Fruit fly (Drosophila melanogaster) whole organism, embryonic: ENCODE results near the gene Ythdc1.
A peak's percentile ranks its signal among the peaks of the same experiment; 100 is the strongest.

Experiments
- Adf1 ChIP-seq: fragments of 200-800 bp; sonication (Bioruptor generic); IDR thresholded peaks from 2 replicates; pipeline ENCODE4 v1.3.6; 2022; ENCODE audit warnings: missing biosample characterization, missing genetic modification characterization
- BEAF-32 ChIP-seq: fragments of 200-800 bp; sonication (Bioruptor generic); optimal IDR thresholded peaks from 3 replicates; lab custom pipeline; 2017; ENCODE audit warnings: missing biosample characterization, missing genetic modification characterization, mild to moderate bottlenecking, moderate library complexity, missing genetic modification reagents
- CG1024 ChIP-seq: fragments of 200-800 bp; sonication (Bioruptor generic); IDR thresholded peaks from 2 replicates; pipeline ENCODE4 v1.3.6; 2022; ENCODE audit warnings: missing biosample characterization, missing genetic modification characterization
- CG11247 ChIP-seq: fragments of 200-800 bp; sonication (Bioruptor generic); IDR thresholded peaks from 2 replicates; pipeline ENCODE4 v1.3.6; 2022; ENCODE audit warnings: missing biosample characterization, missing genetic modification characterization
- CG17359 ChIP-seq: fragments of 200-800 bp; sonication (Bioruptor generic); optimal IDR thresholded peaks from 3 replicates; lab custom pipeline; 2018; ENCODE audit warnings: missing biosample characterization, mild to moderate bottlenecking, missing genetic modification characterization, moderate library complexity
- CG17612 ChIP-seq: fragments of 200-800 bp; sonication (Bioruptor generic); IDR thresholded peaks from 2 replicates; pipeline ENCODE4 v1.3.6; 2022; ENCODE audit warnings: missing biosample characterization, missing genetic modification characterization
- CG18476 ChIP-seq: fragments of 200-800 bp; sonication (Bioruptor generic); optimal IDR thresholded peaks from 2 replicates; lab custom pipeline; 2016; ENCODE audit warnings: missing biosample characterization, mild to moderate bottlenecking, missing genetic modification characterization
- CG18599 ChIP-seq: fragments of 200-800 bp; sonication (Bioruptor generic); optimal IDR thresholded peaks from 3 replicates; lab custom pipeline; 2017; ENCODE audit warnings: missing biosample characterization, missing genetic modification characterization, mild to moderate bottlenecking, moderate library complexity, missing genetic modification reagents
- CG2202 ChIP-seq: fragments of 200-800 bp; sonication (Bioruptor generic); optimal IDR thresholded peaks from 2 replicates; lab custom pipeline; 2018; ENCODE audit warnings: missing biosample characterization, mild to moderate bottlenecking, missing genetic modification characterization
- CG30403 ChIP-seq: fragments of 200-800 bp; sonication (Bioruptor generic); optimal IDR thresholded peaks from 3 replicates; lab custom pipeline; 2016; ENCODE audit warnings: missing biosample characterization, missing genetic modification characterization
- CG4282 ChIP-seq: fragments of 200-800 bp; sonication (Bioruptor generic); optimal IDR thresholded peaks from 2 replicates; lab custom pipeline; 2016; ENCODE audit warnings: missing biosample characterization, missing genetic modification characterization
- CG4328 ChIP-seq: fragments of 200-800 bp; sonication (Bioruptor generic); optimal IDR thresholded peaks from 3 replicates; lab custom pipeline; 2017; ENCODE audit warnings: missing biosample characterization, missing genetic modification reagents, missing genetic modification characterization
- CG7839 ChIP-seq: fragments of 200-800 bp; sonication (Bioruptor generic); optimal IDR thresholded peaks from 3 replicates; lab custom pipeline; 2018; ENCODE audit warnings: missing biosample characterization, mild to moderate bottlenecking, missing genetic modification characterization, moderate library complexity
- CG8765 ChIP-seq: fragments of 200-800 bp; sonication (Bioruptor generic); IDR thresholded peaks from 2 replicates; pipeline ENCODE4 v1.3.6; 2022; ENCODE audit warnings: missing biosample characterization, missing genetic modification characterization
- CG9727 ChIP-seq: fragments of 200-800 bp; sonication (Bioruptor generic); optimal IDR thresholded peaks from 3 replicates; lab custom pipeline; 2017; ENCODE audit warnings: missing biosample characterization, mild to moderate bottlenecking, missing genetic modification characterization
- CHES-1-like ChIP-seq: fragments of 200-800 bp; sonication (Bioruptor generic); optimal IDR thresholded peaks from 2 replicates; lab custom pipeline; 2016; ENCODE audit warnings: missing biosample characterization, missing genetic modification characterization
- CkIIα-i1 ChIP-seq: fragments of 200-800 bp; sonication (Bioruptor generic); IDR thresholded peaks from 2 replicates; pipeline ENCODE4 v1.3.6; 2022; ENCODE audit warnings: missing biosample characterization, missing genetic modification characterization
- Dp ChIP-seq: fragments of 200-800 bp; sonication (Bioruptor generic); optimal IDR thresholded peaks from 2 replicates; lab custom pipeline; 2018; ENCODE audit warnings: missing biosample characterization, mild to moderate bottlenecking, missing genetic modification characterization, moderate library complexity
- Elba2 ChIP-seq: fragments of 200-800 bp; sonication (Bioruptor generic); optimal IDR thresholded peaks from 3 replicates; lab custom pipeline; 2016; ENCODE audit warnings: missing biosample characterization, missing genetic modification characterization
- HLHmδ ChIP-seq: fragments of 200-800 bp; sonication (Bioruptor generic); optimal IDR thresholded peaks from 2 replicates; lab custom pipeline; 2018; ENCODE audit warnings: missing biosample characterization, mild to moderate bottlenecking, missing genetic modification characterization, moderate library complexity
- HmgZ ChIP-seq: fragments of 200-800 bp; sonication (Bioruptor generic); optimal IDR thresholded peaks from 2 replicates; lab custom pipeline; 2018; ENCODE audit warnings: missing biosample characterization, mild to moderate bottlenecking, missing genetic modification characterization
- Hsf ChIP-seq: fragments of 200-800 bp; sonication (Bioruptor generic); optimal IDR thresholded peaks from 3 replicates; lab custom pipeline; 2016; ENCODE audit warnings: missing biosample characterization, missing genetic modification characterization
- Nf-YA ChIP-seq: fragments of 200-800 bp; sonication (Bioruptor generic); IDR thresholded peaks from 2 replicates; pipeline ENCODE4 v1.3.6; 2022; ENCODE audit warnings: missing biosample characterization, missing genetic modification characterization
- NfI ChIP-seq: fragments of 200-800 bp; sonication (Bioruptor generic); optimal IDR thresholded peaks from 3 replicates; lab custom pipeline; 2018; ENCODE audit warnings: missing biosample characterization, mild to moderate bottlenecking, missing genetic modification characterization, moderate library complexity
- Oli ChIP-seq: fragments of 200-800 bp; sonication (Bioruptor generic); optimal IDR thresholded peaks from 2 replicates; lab custom pipeline; 2018; ENCODE audit warnings: missing biosample characterization, mild to moderate bottlenecking, missing genetic modification characterization, moderate library complexity
- ash1 ChIP-seq: fragments of 200-800 bp; sonication (Bioruptor generic); optimal IDR thresholded peaks from 2 replicates; lab custom pipeline; 2018; ENCODE audit warnings: missing biosample characterization, mild to moderate bottlenecking, missing genetic modification characterization
- bbx ChIP-seq: fragments of 200-800 bp; sonication (Bioruptor generic); IDR thresholded peaks from 2 replicates; pipeline ENCODE4 v1.3.6; 2022; ENCODE audit warnings: missing biosample characterization, missing genetic modification characterization; ENCODE audit not compliant: partially characterized antibody
- br ChIP-seq: fragments of >200 bp; optimal IDR thresholded peaks from 2 replicates; lab custom pipeline; 2017
- crol ChIP-seq: fragments of 200-800 bp; sonication (Bioruptor generic); IDR thresholded peaks from 2 replicates; pipeline ENCODE4 v1.3.6; 2022; ENCODE audit warnings: missing biosample characterization, missing genetic modification characterization
- emc ChIP-seq: fragments of 200-800 bp; sonication (Bioruptor generic); optimal IDR thresholded peaks from 2 replicates; lab custom pipeline; 2016; ENCODE audit warnings: missing biosample characterization, missing genetic modification characterization
- en ChIP-seq: fragments of 200-800 bp; sonication (Bioruptor generic); optimal IDR thresholded peaks from 2 replicates; lab custom pipeline; 2016; ENCODE audit warnings: missing biosample characterization, missing genetic modification characterization
- eyg ChIP-seq: fragments of 200-800 bp; sonication (Bioruptor generic); optimal IDR thresholded peaks from 3 replicates; lab custom pipeline; 2016; ENCODE audit warnings: missing biosample characterization, missing genetic modification characterization
- fd96Cb ChIP-seq: fragments of 200-800 bp; sonication (Bioruptor generic); optimal IDR thresholded peaks from 2 replicates; lab custom pipeline; 2018; ENCODE audit warnings: missing biosample characterization, mild to moderate bottlenecking, missing genetic modification characterization, moderate library complexity
- gro ChIP-seq: fragments of 200-800 bp; sonication (Bioruptor generic); optimal IDR thresholded peaks from 2 replicates; lab custom pipeline; 2016; ENCODE audit warnings: missing biosample characterization, missing genetic modification characterization
- her ChIP-seq: fragments of 200-800 bp; sonication (Bioruptor generic); optimal IDR thresholded peaks from 2 replicates; lab custom pipeline; 2016; ENCODE audit warnings: missing biosample characterization, missing genetic modification characterization
- inv ChIP-seq: fragments of 200-800 bp; sonication (Bioruptor generic); IDR thresholded peaks from 2 replicates; pipeline ENCODE4 v1.3.6; 2022; ENCODE audit warnings: missing biosample characterization, missing genetic modification characterization; ENCODE audit not compliant: partially characterized antibody
- mirr ChIP-seq: fragments of 200-800 bp; sonication (Bioruptor generic); optimal IDR thresholded peaks from 3 replicates; lab custom pipeline; 2018; ENCODE audit warnings: missing biosample characterization, mild to moderate bottlenecking, missing genetic modification characterization
- nerfin-2 ChIP-seq: fragments of 200-800 bp; sonication (Bioruptor generic); IDR thresholded peaks from 2 replicates; pipeline ENCODE4 v1.3.6; 2022; ENCODE audit warnings: missing biosample characterization, missing genetic modification characterization; ENCODE audit not compliant: partially characterized antibody
- nom ChIP-seq: fragments of 200-800 bp; sonication (Bioruptor generic); optimal IDR thresholded peaks from 2 replicates; lab custom pipeline; 2017; ENCODE audit warnings: missing biosample characterization, missing genetic modification characterization, mild to moderate bottlenecking, moderate library complexity, missing genetic modification reagents
- pb ChIP-seq: fragments of 200-800 bp; sonication (Bioruptor generic); optimal IDR thresholded peaks from 3 replicates; lab custom pipeline; 2016; ENCODE audit warnings: missing biosample characterization, missing genetic modification characterization
- pho ChIP-seq: fragments of 200-800 bp; sonication (Bioruptor generic); optimal IDR thresholded peaks from 2 replicates; lab custom pipeline; 2016; ENCODE audit warnings: missing biosample characterization, missing genetic modification characterization
- phol ChIP-seq: fragments of 200-800 bp; sonication (Bioruptor generic); optimal IDR thresholded peaks from 3 replicates; lab custom pipeline; 2018; ENCODE audit warnings: missing biosample characterization, mild to moderate bottlenecking, missing genetic modification characterization, moderate library complexity
- pita ChIP-seq: fragments of 200-800 bp; sonication (Bioruptor generic); optimal IDR thresholded peaks from 2 replicates; lab custom pipeline; 2017; ENCODE audit warnings: missing biosample characterization, mild to moderate bottlenecking, missing genetic modification characterization
- prd ChIP-seq, 3 experiments: fragments of >200 bp in 2 of 3; fragments of 200-800 bp in 1 of 3; sonication (Bioruptor generic) in 1 of 3; optimal IDR thresholded peaks in 2 of 3; IDR thresholded peaks in 1 of 3; 2 replicates in 2 of 3; 3 replicates in 1 of 3; pipeline versions ENCODE4 v1.3.6 to Lab custom; 2017 to 2022; ENCODE audit warnings: missing biosample characterization in 1 of 3, missing genetic modification characterization in 1 of 3
- seq ChIP-seq: fragments of 200-800 bp; sonication (Bioruptor generic); IDR thresholded peaks from 2 replicates; pipeline ENCODE4 v1.3.6; 2022; ENCODE audit warnings: missing biosample characterization, missing genetic modification characterization
- sr ChIP-seq: fragments of 200-800 bp; sonication (Bioruptor generic); IDR thresholded peaks from 3 replicates; pipeline ENCODE4 v1.3.6; 2022; ENCODE audit warnings: missing biosample characterization, missing genetic modification characterization
- tll ChIP-seq, 2 experiments: fragments of 200-800 bp in 1 of 2; fragments of >200 bp in 1 of 2; sonication (Bioruptor generic) in 1 of 2; optimal IDR thresholded peaks; 2 replicates each; lab custom pipeline; 2017 to 2019; ENCODE audit warnings: missing biosample characterization in 2 of 2, missing genetic modification characterization in 2 of 2, mild to moderate bottlenecking in 1 of 2, moderate library complexity in 1 of 2
- usp ChIP-seq: fragments of >200 bp; optimal IDR thresholded peaks from 2 replicates; lab custom pipeline; 2017; ENCODE audit warnings: missing biosample characterization, missing genetic modification characterization
- wdn ChIP-seq: fragments of 200-800 bp; sonication (Bioruptor generic); IDR thresholded peaks from 2 replicates; pipeline ENCODE4 v1.3.6; 2022; ENCODE audit warnings: missing biosample characterization, missing genetic modification characterization

Gene Ythdc1

dm6 chr3L:3380225-3381043 lies 6.5 kb upstream of the Ythdc1 start (continued):
- TF ChIP-seq nom (no peak), CG11247 (GFP tag; lab: Robert Waterston, UW) (no peak), br (lab: Kevin White, UChicago) (no peak), her (GFP tag; lab: Kevin White, UChicago) (no peak), inv (GFP tag; lab: Robert Waterston, UW) (no peak), mirr (GFP tag; lab: Kevin White, UChicago) (no peak), eyg (GFP tag; lab: Kevin White, UChicago) (no peak), pb (no peak), CG9727 (GFP tag; lab: Kevin White, UChicago) (peak; percentile 60), Oli (tag; lab: Kevin White, UChicago) (peak; percentile 47), NfI (GFP tag; lab: Kevin White, UChicago) (peak; percentile 34), CG17612 (GFP tag; lab: Robert Waterston, UW) (no peak), phol (tag; lab: Kevin White, UChicago) (peak; percentile 74), CG4282 (GFP tag; lab: Kevin White, UChicago) (no peak), ash1 (GFP tag; lab: Kevin White, UChicago) (no peak), CG7839 (tag; lab: Kevin White, UChicago) (peak; percentile 56), Dp (GFP tag; lab: Kevin White, UChicago) (no peak), Nf-YA (GFP tag; lab: Robert Waterston, UW) (no peak), usp (GFP tag; lab: Kevin White, UChicago) (no peak), emc (GFP tag; lab: Kevin White, UChicago) (no peak), en (GFP tag; lab: Kevin White, UChicago) (no peak), prd (optimal IDR thresholded peaks at IDR 0.05; lab: Kevin White, UChicago) (no peak), prd (GFP tag; IDR thresholded peaks at IDR 0.05; lab: Robert Waterston, UW) (peak; percentile 57; the same call in 2 of the 3 replicates), CG8765 (GFP tag; lab: Robert Waterston, UW) (no peak), seq (GFP tag; lab: Robert Waterston, UW) (0 out of 2 replicates have a peak, but pooled peaks have one; percentile 18), pita (GFP tag; lab: Kevin White, UChicago) (no peak), nerfin-2 (GFP tag; lab: Robert Waterston, UW) (no peak), Hsf (peak; percentile 20), CG4328 (GFP tag; lab: Kevin White, UChicago) (no peak), tll (GFP tag; optimal IDR thresholded peaks at IDR 0.05; lab: Kevin White, UChicago) (no peak), CG18599 (GFP tag; lab: Kevin White, UChicago) (peak; percentile 10), HmgZ (tag; lab: Kevin White, UChicago) (no peak), CG1024 (GFP tag; lab: Robert Waterston, UW) (no peak), crol (GFP tag; lab: Robert Waterston, UW) (peak; percentile 89), Elba2 (GFP tag; lab: Kevin White, UChicago) (no peak), CG17359 (tag; lab: Kevin White, UChicago) (peak; percentile 55), sr (GFP tag; lab: Robert Waterston, UW) (peak; percentile 97), CG18476 (GFP tag; lab: Kevin White, UChicago) (no peak), CkIIα-i1 (GFP tag; lab: Robert Waterston, UW) (no peak), HLHmδ (no peak), BEAF-32 (no peak), bbx (GFP tag; lab: Robert Waterston, UW) (no peak), CHES-1-like (GFP tag; lab: Kevin White, UChicago) (no peak), CG2202 (tag; lab: Kevin White, UChicago) (no peak), CG30403 (GFP tag; lab: Kevin White, UChicago) (no peak), gro (GFP tag; lab: Kevin White, UChicago) (no peak), fd96Cb (peak; percentile 58), Adf1 (GFP tag; lab: Robert Waterston, UW) (peak; percentile 63), wdn (no peak), pho (GFP tag; lab: Kevin White, UChicago) (no peak)
